Worm (Caenorhabditis elegans) whole organism, L4 larva: ENCODE results near the gene nhr-87.

Experiments used
- R02D3.7 ChIP-seq: fragments of 150-350 bp; sonication (generic microtip); optimal IDR thresholded peaks from 3 replicates; lab custom pipeline; 2014; ENCODE audit warnings: missing biosample characterization, missing genetic modification characterization
- Y105C5A.15 ChIP-seq: fragments of 200-800 bp; sonication (Bioruptor generic); IDR thresholded peaks from 2 replicates; pipeline ENCODE4 v1.3.6; 2022; ENCODE audit warnings: missing genetic modification characterization, missing compliant biosample characterization
- ZK546.5 ChIP-seq, 2 experiments: sonication (generic microtip); optimal IDR thresholded peaks; 2 replicates each; lab custom pipeline; 2017; ENCODE audit warnings: missing biosample characterization in 2 of 2, missing genetic modification characterization in 2 of 2
- ceh-82 ChIP-seq: sonication (generic microtip); optimal IDR thresholded peaks from 2 replicates; lab custom pipeline; 2017; ENCODE audit warnings: missing biosample characterization, missing genetic modification characterization
- daf-12 ChIP-seq: fragments of 150-350 bp; optimal IDR thresholded peaks from 2 replicates; lab custom pipeline; 2014; ENCODE audit warnings: missing biosample characterization, missing genetic modification reagents, missing genetic modification characterization
- dpl-1 ChIP-seq: fragments of 150-350 bp; optimal IDR thresholded peaks from 2 replicates; lab custom pipeline; 2014; ENCODE audit warnings: missing biosample characterization, missing genetic modification reagents, missing genetic modification characterization
- dve-1 ChIP-seq: sonication (generic microtip); optimal IDR thresholded peaks from 2 replicates; lab custom pipeline; 2017; ENCODE audit warnings: antibody characterized with exemption, mild to moderate bottlenecking, missing genetic modification characterization, missing compliant biosample characterization; ENCODE audit not compliant: insufficient read depth
- egl-27 ChIP-seq: sonication (generic microtip); optimal IDR thresholded peaks from 3 replicates; lab custom pipeline; 2017; ENCODE audit warnings: missing biosample characterization, missing genetic modification reagents, missing genetic modification characterization
- hlh-30 ChIP-seq: sonication (generic microtip); optimal IDR thresholded peaks from 2 replicates; lab custom pipeline; 2017; ENCODE audit warnings: antibody characterized with exemption, mild to moderate bottlenecking, missing genetic modification characterization, missing compliant biosample characterization; ENCODE audit not compliant: insufficient read depth
- madf-9 ChIP-seq: fragments of 200-800 bp; sonication (Bioruptor generic); conservative IDR thresholded peaks from 2 replicates; pipeline ENCODE4 v1.3.6; 2022; ENCODE audit warnings: missing genetic modification reagents, missing genetic modification characterization, missing compliant biosample characterization
- mep-1 ChIP-seq: fragments of 150-350 bp; sonication (generic microtip); optimal IDR thresholded peaks from 3 replicates; lab custom pipeline; 2014; ENCODE audit warnings: missing biosample characterization, missing genetic modification characterization
- nhr-10 ChIP-seq: fragments of 150-350 bp; optimal IDR thresholded peaks from 2 replicates; lab custom pipeline; 2014; ENCODE audit warnings: missing biosample characterization, missing genetic modification characterization
- nhr-48 ChIP-seq: sonication (generic microtip); optimal IDR thresholded peaks from 2 replicates; lab custom pipeline; 2016; ENCODE audit warnings: mild to moderate bottlenecking, missing genetic modification characterization, missing compliant biosample characterization
- nhr-6 ChIP-seq: fragments of 150-350 bp; optimal IDR thresholded peaks from 2 replicates; lab custom pipeline; 2014; ENCODE audit warnings: missing biosample characterization, missing genetic modification characterization
- saeg-2 ChIP-seq: fragments of 200-800 bp; sonication (Bioruptor generic); IDR thresholded peaks from 2 replicates; pipeline ENCODE4 v1.3.6; 2022; ENCODE audit warnings: missing genetic modification reagents, missing genetic modification characterization, missing compliant biosample characterization
- spr-1 ChIP-seq: sonication (generic microtip); optimal IDR thresholded peaks from 2 replicates; lab custom pipeline; 2016; ENCODE audit warnings: mild to moderate bottlenecking, missing genetic modification characterization, missing compliant biosample characterization
- zip-11 ChIP-seq: fragments of 200-800 bp; sonication (Bioruptor generic); IDR thresholded peaks from 2 replicates; pipeline ENCODE4 v1.3.6; 2022; ENCODE audit warnings: missing genetic modification characterization, missing compliant biosample characterization

The nhr-87 gene

DNA sequence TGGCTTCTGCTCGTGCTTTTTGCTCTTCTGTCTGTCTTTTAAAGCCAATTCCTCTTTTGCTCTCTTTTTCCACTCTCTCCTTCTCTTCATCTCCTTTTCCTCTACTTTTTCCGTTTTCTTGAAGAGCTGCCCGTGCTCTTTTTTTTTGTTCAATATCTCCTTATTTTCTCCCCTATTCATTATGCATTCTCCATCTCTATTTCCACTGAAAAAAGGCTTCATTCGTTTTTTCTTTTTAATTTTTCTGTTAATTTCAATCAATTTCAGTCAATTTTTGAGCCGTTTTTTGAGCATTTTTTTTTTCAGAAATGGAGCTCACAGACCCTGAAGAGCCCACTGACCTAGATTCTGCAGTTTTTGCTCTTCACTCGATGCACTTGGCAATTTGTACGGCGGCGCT, 48.6 kb downstream of the nhr-87 start, which contains the start of gene Y41D4B.1:
TSS of gene Y41D4B.1 (plus strand) at position 301 of the 400 bp plus-strand sequence.
- TF ChIP-seq daf-12 (tag; lab: Kevin White, UChicago) (no peak), nhr-48 (tag; lab: Kevin White, UChicago) (no peak), zip-11 (GFP tag; lab: Robert Waterston, UW) (no peak), ceh-82 (tag; lab: Kevin White, UChicago) (no peak), Y105C5A.15 (GFP tag; lab: Robert Waterston, UW) (no peak), madf-9 (GFP tag; lab: Robert Waterston, UW) (no peak), nhr-10 (tag; lab: Kevin White, UChicago) (no peak), R02D3.7 (no peak), mep-1 (tag; lab: Kevin White, UChicago) (no peak), dpl-1 (GFP tag; lab: Kevin White, UChicago) (no peak), egl-27 (tag; lab: Kevin White, UChicago) (no peak), spr-1 (no peak), dve-1 (no peak), hlh-30 (tag; lab: Kevin White, UChicago) (no peak), saeg-2 (GFP tag; lab: Robert Waterston, UW) (no peak), ZK546.5 (tag; optimal IDR thresholded peaks at IDR 0.05; lab: Kevin White, UChicago) (no peak), nhr-6 (tag; lab: Kevin White, UChicago) (no peak)
